Worm (Caenorhabditis elegans) whole organism, young adult: ENCODE data around the gene F35B3.4.
A peak's percentile ranks its signal among the peaks of the same experiment; 100 is the strongest.

Source experiments
- B0336.3 ChIP-seq: fragments of 200-800 bp; sonication (Bioruptor generic); IDR thresholded peaks from 2 replicates; pipeline ENCODE4 v1.3.6; 2022; ENCODE audit warnings: missing genetic modification characterization, missing compliant biosample characterization
- F33H1.4 ChIP-seq: fragments of 200-800 bp; sonication (Bioruptor generic); IDR thresholded peaks from 2 replicates; pipeline ENCODE4 v1.3.6; 2022; ENCODE audit warnings: missing genetic modification reagents, missing genetic modification characterization, missing compliant biosample characterization
- F37B4.10 ChIP-seq: fragments of 200-800 bp; sonication (Bioruptor generic); IDR thresholded peaks from 2 replicates; pipeline ENCODE4 v1.3.6; 2022; ENCODE audit warnings: missing genetic modification characterization, missing compliant biosample characterization
- F57C9.4 ChIP-seq: sonication (generic microtip); optimal IDR thresholded peaks from 2 replicates; lab custom pipeline; 2017; ENCODE audit warnings: mild to moderate bottlenecking, missing genetic modification characterization, missing compliant biosample characterization
- Y79H2A.3 ChIP-seq: fragments of 200-800 bp; sonication (Bioruptor generic); conservative IDR thresholded peaks from 2 replicates; pipeline ENCODE4 v1.3.6; 2022; ENCODE audit warnings: missing genetic modification reagents, missing genetic modification characterization, missing compliant biosample characterization
- akir-1 ChIP-seq: fragments of 200-800 bp; sonication (Bioruptor generic); optimal IDR thresholded peaks from 2 replicates; lab custom pipeline; 2018; ENCODE audit warnings: mild to moderate bottlenecking, missing genetic modification characterization, moderate library complexity, missing compliant biosample characterization
- ama-1 ChIP-seq, 3 experiments: fragments of 150-350 bp in 1 of 3; sonication (generic microtip) in 2 of 3; optimal IDR thresholded peaks; 2 replicates each; lab custom pipeline; 2014 to 2018; ENCODE audit warnings: missing biosample characterization in 2 of 3, missing genetic modification characterization in 2 of 3, missing genetic modification reagents in 2 of 3
- aptf-2 ChIP-seq: fragments of 200-800 bp; sonication (Bioruptor generic); conservative IDR thresholded peaks from 2 replicates; pipeline ENCODE4 v1.3.6; 2022; ENCODE audit warnings: missing genetic modification reagents, missing genetic modification characterization, missing compliant biosample characterization
- atf-7 ChIP-seq: sonication (generic microtip); optimal IDR thresholded peaks from 2 replicates; lab custom pipeline; 2017; ENCODE audit warnings: mild to moderate bottlenecking, missing genetic modification characterization, missing compliant biosample characterization
- bed-1 ChIP-seq: fragments of 200-800 bp; sonication (Bioruptor generic); IDR thresholded peaks from 2 replicates; pipeline ENCODE4 v1.3.6; 2022; ENCODE audit warnings: missing genetic modification reagents, missing genetic modification characterization, missing compliant biosample characterization
- cebp-1 ChIP-seq, 2 experiments: fragments of 200-800 bp in 1 of 2; sonication (Bioruptor generic) in 1 of 2; sonication (generic microtip) in 1 of 2; IDR thresholded peaks in 1 of 2; optimal IDR thresholded peaks in 1 of 2; 2 replicates each; pipeline versions ENCODE4 v1.3.6 to Lab custom; 2017 to 2022; ENCODE audit warnings: missing compliant biosample characterization in 2 of 2, missing genetic modification characterization in 2 of 2, mild to moderate bottlenecking in 1 of 2, missing genetic modification reagents in 1 of 2, moderate library complexity in 1 of 2
- ceh-27 ChIP-seq: fragments of 200-800 bp; sonication (Bioruptor generic); optimal IDR thresholded peaks from 2 replicates; lab custom pipeline; 2018; ENCODE audit warnings: mild to moderate bottlenecking, missing genetic modification characterization, moderate library complexity, missing compliant biosample characterization
- die-1 ChIP-seq: sonication (generic microtip); optimal IDR thresholded peaks from 2 replicates; lab custom pipeline; 2016; ENCODE audit warnings: missing genotype, mild to moderate bottlenecking, missing genetic modification characterization, missing compliant biosample characterization
- efl-1 ChIP-seq: fragments of 150-350 bp; optimal IDR thresholded peaks from 2 replicates; lab custom pipeline; 2014; ENCODE audit warnings: missing biosample characterization, missing genetic modification reagents, missing genetic modification characterization
- egl-18 ChIP-seq: fragments of 200-800 bp; sonication (Bioruptor generic); IDR thresholded peaks from 2 replicates; pipeline ENCODE4 v1.3.6; 2022; ENCODE audit warnings: missing genetic modification reagents, missing genetic modification characterization, missing compliant biosample characterization
- let-607 ChIP-seq, 2 experiments: fragments of 200-800 bp in 1 of 2; sonication (Bioruptor generic) in 1 of 2; sonication (generic microtip) in 1 of 2; optimal IDR thresholded peaks; 2 replicates each; lab custom pipeline; 2016 to 2018; ENCODE audit warnings: mild to moderate bottlenecking in 2 of 2, missing compliant biosample characterization in 2 of 2, missing genetic modification characterization in 2 of 2, moderate library complexity in 2 of 2, missing genotype in 1 of 2
- lin-26 ChIP-seq: fragments of 200-800 bp; sonication (Bioruptor generic); IDR thresholded peaks from 2 replicates; pipeline ENCODE4 v1.3.6; 2022; ENCODE audit warnings: missing genetic modification reagents, missing genetic modification characterization, missing compliant biosample characterization
- lin-35 ChIP-seq, 3 experiments: fragments of 150-350 bp in 2 of 3; sonication (generic microtip) in 1 of 3; optimal IDR thresholded peaks; 2 replicates each; lab custom pipeline; 2014 to 2018; ENCODE audit warnings: missing biosample characterization in 3 of 3, missing genetic modification characterization in 3 of 3, missing genetic modification reagents in 3 of 3
- madf-6 ChIP-seq: fragments of 200-800 bp; sonication (Bioruptor generic); IDR thresholded peaks from 2 replicates; pipeline ENCODE4 v1.3.6; 2022; ENCODE audit warnings: missing genetic modification reagents, missing genetic modification characterization, missing compliant biosample characterization
- mcd-1 ChIP-seq: fragments of 200-800 bp; sonication (Bioruptor generic); IDR thresholded peaks from 2 replicates; pipeline ENCODE4 v1.3.6; 2022; ENCODE audit warnings: missing genetic modification reagents, missing genetic modification characterization, missing compliant biosample characterization
- mes-4 ChIP-seq: sonication (generic microtip); optimal IDR thresholded peaks from 2 replicates; lab custom pipeline; 2016; ENCODE audit warnings: missing genotype, missing genetic modification characterization, missing compliant biosample characterization
- nhr-179 ChIP-seq: sonication (generic microtip); optimal IDR thresholded peaks from 2 replicates; lab custom pipeline; 2016; ENCODE audit warnings: mild to moderate bottlenecking, missing genetic modification characterization, missing compliant biosample characterization
- nhr-80 ChIP-seq: sonication (generic microtip); optimal IDR thresholded peaks from 2 replicates; lab custom pipeline; 2016; ENCODE audit warnings: missing genetic modification characterization, missing compliant biosample characterization
- pbrm-1 ChIP-seq: fragments of 200-800 bp; sonication (Bioruptor generic); IDR thresholded peaks from 2 replicates; pipeline ENCODE4 v1.3.6; 2022; ENCODE audit warnings: missing genetic modification reagents, missing genetic modification characterization, missing compliant biosample characterization
- rcor-1 ChIP-seq: fragments of 200-800 bp; sonication (Bioruptor generic); IDR thresholded peaks from 2 replicates; pipeline ENCODE4 v1.3.6; 2022; ENCODE audit warnings: missing genetic modification reagents, missing genetic modification characterization, missing compliant biosample characterization
- rpc-1 ChIP-seq, 2 experiments: fragments of 150-350 bp in 1 of 2; sonication (generic microtip) in 1 of 2; optimal IDR thresholded peaks; 2 replicates each; lab custom pipeline; 2014 to 2018; ENCODE audit warnings: missing biosample characterization in 1 of 2, missing genetic modification characterization in 1 of 2, missing genetic modification reagents in 1 of 2, missing genotype in 1 of 2
- snpc-1.1 ChIP-seq: sonication (generic microtip); optimal IDR thresholded peaks from 2 replicates; lab custom pipeline; 2017; ENCODE audit warnings: missing genetic modification characterization, mild to moderate bottlenecking, missing compliant biosample characterization, antibody characterized with exemption, moderate library complexity, missing genotype, missing genetic modification reagents; ENCODE audit not compliant: insufficient read depth
- snpc-4 ChIP-seq, 5 experiments: fragments of 150-350 bp in 1 of 5; sonication (generic microtip) in 4 of 5; optimal IDR thresholded peaks; 2 replicates each; lab custom pipeline; 2014 to 2018; ENCODE audit warnings: missing genetic modification characterization in 5 of 5, missing biosample characterization in 3 of 5, antibody characterized with exemption in 2 of 5, mild to moderate bottlenecking in 2 of 5, missing compliant biosample characterization in 2 of 5, missing genotype in 2 of 5, moderate library complexity in 2 of 5, missing genetic modification reagents in 1 of 5
- unc-130 ChIP-seq: sonication (generic microtip); optimal IDR thresholded peaks from 2 replicates; lab custom pipeline; 2016; ENCODE audit warnings: missing genetic modification reagents, missing genetic modification characterization, missing compliant biosample characterization
- ztf-18 ChIP-seq: sonication (generic microtip); optimal IDR thresholded peaks from 2 replicates; lab custom pipeline; 2016; ENCODE audit warnings: missing genotype, mild to moderate bottlenecking, missing genetic modification characterization, missing compliant biosample characterization
- ztf-22 ChIP-seq: fragments of 200-800 bp; sonication (Bioruptor generic); optimal IDR thresholded peaks from 2 replicates; lab custom pipeline; 2018; ENCODE audit warnings: mild to moderate bottlenecking, missing genetic modification characterization, moderate library complexity, missing compliant biosample characterization
- ztf-25 ChIP-seq: fragments of 200-800 bp; sonication (Bioruptor generic); IDR thresholded peaks from 2 replicates; pipeline ENCODE4 v1.3.6; 2022; ENCODE audit warnings: missing genetic modification reagents, missing genetic modification characterization, missing compliant biosample characterization
- ztf-28 ChIP-seq: fragments of 200-800 bp; sonication (Bioruptor generic); IDR thresholded peaks from 2 replicates; pipeline ENCODE4 v1.3.6; 2022; ENCODE audit warnings: missing genetic modification reagents, missing genetic modification characterization, missing compliant biosample characterization

The F35B3.4 gene

ce11 chrX:17058340-17058739, 37.6 kb upstream of the F35B3.4 start (continued):
- no peak for TF ChIP-seq aptf-2 (GFP tag; lab: Robert Waterston, UW)
- peak; percentile 10 for TF ChIP-seq ceh-27 (GFP tag; lab: Kevin White, UChicago)
- TF ChIP-seq bed-1 (GFP tag; lab: Robert Waterston, UW), result no peak
- no peak for TF ChIP-seq nhr-179 (tag; lab: Kevin White, UChicago)

ce11 chrX:17055836-17056783, 35.4 kb upstream of the F35B3.4 start:
- TF ChIP-seq cebp-1 (GFP tag; IDR thresholded peaks at IDR 0.05; lab: Robert Waterston, UW) (no peak), cebp-1 (tag; optimal IDR thresholded peaks at IDR 0.05; lab: Kevin White, UChicago) (peak; percentile 5), lin-26 (GFP tag; lab: Robert Waterston, UW) (no peak; the same call in 1 of the 2 replicates), snpc-4 (GFP tag; optimal IDR thresholded peaks at IDR 0.05; lab: Kevin White, UChicago) (no peak), snpc-4 (tag; optimal IDR thresholded peaks at IDR 0.05; lab: Kevin White, UChicago) (peak; percentile 25 to 81 (median 64)), rcor-1 (GFP tag; lab: Robert Waterston, UW) (no peak), atf-7 (tag; lab: Kevin White, UChicago) (peak; percentile 15), die-1 (tag; lab: Kevin White, UChicago) (no peak), lin-35 (GFP tag; optimal IDR thresholded peaks at IDR 0.05; lab: Kevin White, UChicago) (peak in 1 of 3 experiments; percentile 12), ama-1 (optimal IDR thresholded peaks at IDR 0.05; lab: Kevin White, UChicago) (no peak), ama-1 (GFP tag; optimal IDR thresholded peaks at IDR 0.05; lab: Kevin White, UChicago) (peak in 1 of 2 experiments; percentile 12), nhr-80 (tag; lab: Kevin White, UChicago) (peak; percentile 33), ztf-25 (GFP tag; lab: Robert Waterston, UW) (no peak)

- TF ChIP-seq F37B4.10 (GFP tag; lab: Robert Waterston, UW) (no peak), snpc-1.1 (tag; lab: Kevin White, UChicago) (no peak), F57C9.4 (no peak)
Measured at ce11 chrX:17055481-17055835, 34.7 kb upstream of the F35B3.4 start, which contains the start of gene gcy-11. gcy-11 (minus strand) TSS chrX:17055581.

ce11 chrX:17054121-17054520, 33.4 kb upstream of the F35B3.4 start:
- TF ChIP-seq madf-6 (0 out of 2 replicates have a peak, but pooled peaks have one; percentile 17), pbrm-1 (GFP tag; lab: Robert Waterston, UW) (no peak), efl-1 (GFP tag; lab: Kevin White, UChicago) (peak; percentile 22)
- TF ChIP-seq, all 124 proteins: peak for 2

- no peak for TF ChIP-seq unc-130 (GFP tag; lab: Kevin White, UChicago)
- no peak for TF ChIP-seq let-607 (tag; optimal IDR thresholded peaks at IDR 0.05; lab: Kevin White, UChicago)
- TF ChIP-seq aptf-2 (GFP tag; lab: Robert Waterston, UW), result no peak
- TF ChIP-seq akir-1 (GFP tag; lab: Kevin White, UChicago), result no peak
- no peak for TF ChIP-seq ztf-22
- no peak for TF ChIP-seq lin-26 (GFP tag; lab: Robert Waterston, UW)
- no peak for TF ChIP-seq ztf-18 (tag; lab: Kevin White, UChicago)
- TF ChIP-seq mes-4 (tag; lab: Kevin White, UChicago), result no peak
- no peak for TF ChIP-seq egl-18 (GFP tag; lab: Robert Waterston, UW)
- TF ChIP-seq B0336.3 (GFP tag; lab: Robert Waterston, UW), result no peak
- no peak for TF ChIP-seq mcd-1 (GFP tag; lab: Robert Waterston, UW)
- TF ChIP-seq Y79H2A.3 (GFP tag; lab: Robert Waterston, UW), result no peak
- no peak for TF ChIP-seq F33H1.4 (GFP tag; lab: Robert Waterston, UW)
- TF ChIP-seq rpc-1 (optimal IDR thresholded peaks at IDR 0.05; lab: Kevin White, UChicago), result no peak
- TF ChIP-seq rpc-1 (tag; optimal IDR thresholded peaks at IDR 0.05; lab: Kevin White, UChicago), result no peak
- TF ChIP-seq ztf-28 (GFP tag; lab: Robert Waterston, UW), result no peak
- TF ChIP-seq ama-1 (optimal IDR thresholded peaks at IDR 0.05; lab: Kevin White, UChicago), result no peak
- no peak for TF ChIP-seq ama-1 (GFP tag; optimal IDR thresholded peaks at IDR 0.05; lab: Kevin White, UChicago)
Measured at ce11 chrX:17045529-17045928, 24.8 kb upstream of the F35B3.4 start, which contains the start of gene C30G4.2. C30G4.2 (minus strand) TSS chrX:17045629.
